Worm (Caenorhabditis elegans) whole organism, late embryonic: ENCODE measurements around the gene acy-4.

Experiments used
- C08G9.2 ChIP-seq: sonication (generic microtip); optimal IDR thresholded peaks from 2 replicates; lab custom pipeline; 2016; ENCODE audit warnings: mild to moderate bottlenecking, missing genetic modification characterization, moderate library complexity, missing compliant biosample characterization
- C38D4.7 ChIP-seq: fragments of 200-800 bp; sonication (Bioruptor generic); optimal IDR thresholded peaks from 2 replicates; lab custom pipeline; 2018; ENCODE audit warnings: mild to moderate bottlenecking, missing genetic modification characterization, moderate library complexity, missing compliant biosample characterization
- K02D7.2 ChIP-seq: sonication (generic microtip); optimal IDR thresholded peaks from 2 replicates; lab custom pipeline; 2017; ENCODE audit warnings: mild to moderate bottlenecking, missing genetic modification characterization, missing compliant biosample characterization
- K09A11.1 ChIP-seq: sonication (generic microtip); optimal IDR thresholded peaks from 2 replicates; lab custom pipeline; 2017; ENCODE audit warnings: antibody characterized with exemption, mild to moderate bottlenecking, missing genetic modification characterization, missing compliant biosample characterization; ENCODE audit not compliant: insufficient read depth
- T23F11.4 ChIP-seq: fragments of 200-800 bp; sonication (Bioruptor generic); optimal IDR thresholded peaks from 2 replicates; lab custom pipeline; 2018; ENCODE audit warnings: mild to moderate bottlenecking, missing genetic modification characterization, missing compliant biosample characterization
- Y22D7AL.16 ChIP-seq: sonication (generic microtip); optimal IDR thresholded peaks from 2 replicates; lab custom pipeline; 2016; ENCODE audit warnings: missing genetic modification characterization, missing compliant biosample characterization
- ahr-1 ChIP-seq: sonication (generic microtip); optimal IDR thresholded peaks from 2 replicates; lab custom pipeline; 2016; ENCODE audit warnings: missing genetic modification characterization, missing compliant biosample characterization
- ceh-14 ChIP-seq: sonication (generic microtip); optimal IDR thresholded peaks from 2 replicates; lab custom pipeline; 2016; ENCODE audit warnings: missing genotype, missing genetic modification characterization, missing compliant biosample characterization
- ceh-18 ChIP-seq: sonication (generic microtip); optimal IDR thresholded peaks from 2 replicates; lab custom pipeline; 2016; ENCODE audit warnings: missing genetic modification characterization, missing compliant biosample characterization
- ceh-19 ChIP-seq: fragments of 200-800 bp; sonication (Bioruptor generic); optimal IDR thresholded peaks from 2 replicates; lab custom pipeline; 2018; ENCODE audit warnings: mild to moderate bottlenecking, missing genetic modification characterization, missing compliant biosample characterization
- ceh-2 ChIP-seq: sonication (generic microtip); optimal IDR thresholded peaks from 2 replicates; lab custom pipeline; 2016; ENCODE audit warnings: missing genotype, missing genetic modification characterization, missing compliant biosample characterization
- ceh-22 ChIP-seq: sonication (generic microtip); optimal IDR thresholded peaks from 2 replicates; lab custom pipeline; 2017; ENCODE audit warnings: missing biosample characterization, missing genetic modification characterization
- ceh-24 ChIP-seq: sonication (generic microtip); optimal IDR thresholded peaks from 2 replicates; lab custom pipeline; 2016; ENCODE audit warnings: mild to moderate bottlenecking, missing genetic modification characterization, missing compliant biosample characterization
- ceh-30 ChIP-seq: fragments of 150-350 bp; optimal IDR thresholded peaks from 2 replicates; lab custom pipeline; 2014; ENCODE audit warnings: missing biosample characterization, missing genetic modification characterization
- ceh-31 ChIP-seq: sonication (generic microtip); optimal IDR thresholded peaks from 2 replicates; lab custom pipeline; 2016; ENCODE audit warnings: missing genetic modification characterization, missing compliant biosample characterization
- ceh-34 ChIP-seq: sonication (generic microtip); optimal IDR thresholded peaks from 2 replicates; lab custom pipeline; 2016; ENCODE audit warnings: mild to moderate bottlenecking, missing genetic modification characterization, missing compliant biosample characterization
- ceh-48 ChIP-seq: sonication (generic microtip); optimal IDR thresholded peaks from 2 replicates; lab custom pipeline; 2016; ENCODE audit warnings: missing genetic modification characterization, inconsistent platforms, missing compliant biosample characterization
- ceh-9 ChIP-seq: sonication (generic microtip); optimal IDR thresholded peaks from 2 replicates; lab custom pipeline; 2016; ENCODE audit warnings: mild to moderate bottlenecking, missing genetic modification characterization, inconsistent platforms, missing compliant biosample characterization
- dmd-4 ChIP-seq: sonication (generic microtip); optimal IDR thresholded peaks from 2 replicates; lab custom pipeline; 2016; ENCODE audit warnings: borderline replicate concordance, missing genetic modification characterization, missing compliant biosample characterization
- dve-1 ChIP-seq: sonication (generic microtip); optimal IDR thresholded peaks from 2 replicates; lab custom pipeline; 2017; ENCODE audit warnings: antibody characterized with exemption, mild to moderate bottlenecking, missing genetic modification characterization, missing compliant biosample characterization
- eyg-1 ChIP-seq: sonication (generic microtip); optimal IDR thresholded peaks from 2 replicates; lab custom pipeline; 2016; ENCODE audit warnings: missing genotype, missing genetic modification characterization, missing compliant biosample characterization
- fax-1 ChIP-seq: sonication (generic microtip); optimal IDR thresholded peaks from 2 replicates; lab custom pipeline; 2016; ENCODE audit warnings: missing genotype, missing genetic modification characterization, missing compliant biosample characterization
- fkh-10 ChIP-seq: fragments of 150-350 bp; optimal IDR thresholded peaks from 2 replicates; lab custom pipeline; 2014; ENCODE audit warnings: missing biosample characterization, missing genetic modification reagents, missing genetic modification characterization
- fkh-6 ChIP-seq: sonication (generic microtip); optimal IDR thresholded peaks from 2 replicates; lab custom pipeline; 2016; ENCODE audit warnings: missing genetic modification characterization, missing compliant biosample characterization
- hlh-13 ChIP-seq: fragments of 200-800 bp; sonication (Bioruptor generic); optimal IDR thresholded peaks from 2 replicates; lab custom pipeline; 2018; ENCODE audit warnings: mild to moderate bottlenecking, missing genetic modification characterization, missing compliant biosample characterization
- hlh-15 ChIP-seq: sonication (generic microtip); optimal IDR thresholded peaks from 2 replicates; lab custom pipeline; 2016; ENCODE audit warnings: missing genetic modification characterization, missing compliant biosample characterization
- hlh-30 ChIP-seq: sonication (generic microtip); optimal IDR thresholded peaks from 2 replicates; lab custom pipeline; 2017; ENCODE audit warnings: antibody characterized with exemption, missing genetic modification characterization, missing compliant biosample characterization; ENCODE audit not compliant: insufficient read depth
- hlh-6 ChIP-seq: sonication (generic microtip); optimal IDR thresholded peaks from 2 replicates; lab custom pipeline; 2016; ENCODE audit warnings: missing genotype, missing genetic modification characterization, missing compliant biosample characterization
- lim-6 ChIP-seq: sonication (generic microtip); optimal IDR thresholded peaks from 2 replicates; lab custom pipeline; 2016; ENCODE audit warnings: missing genetic modification characterization, missing compliant biosample characterization
- lin-11 ChIP-seq: fragments of 200-800 bp; sonication (Bioruptor generic); optimal IDR thresholded peaks from 2 replicates; lab custom pipeline; 2018; ENCODE audit warnings: mild to moderate bottlenecking, missing genetic modification characterization, missing compliant biosample characterization
- madf-2 ChIP-seq: sonication (generic microtip); optimal IDR thresholded peaks from 2 replicates; lab custom pipeline; 2017; ENCODE audit warnings: missing genetic modification characterization, missing compliant biosample characterization
- nhr-11 ChIP-seq: fragments of 150-350 bp; optimal IDR thresholded peaks from 2 replicates; lab custom pipeline; 2014; ENCODE audit warnings: missing biosample characterization, missing genetic modification characterization
- nhr-232 ChIP-seq: sonication (generic microtip); optimal IDR thresholded peaks from 2 replicates; lab custom pipeline; 2016; ENCODE audit warnings: missing genetic modification characterization, missing compliant biosample characterization
- odd-2 ChIP-seq: sonication (generic microtip); optimal IDR thresholded peaks from 2 replicates; lab custom pipeline; 2017; ENCODE audit warnings: antibody characterized with exemption, mild to moderate bottlenecking, missing genetic modification characterization, missing compliant biosample characterization
- pag-3 ChIP-seq: sonication (generic microtip); optimal IDR thresholded peaks from 2 replicates; lab custom pipeline; 2016; ENCODE audit warnings: missing compliant biosample characterization, missing genetic modification characterization, borderline replicate concordance
- pat-9 ChIP-seq: fragments of 200-800 bp; sonication (Bioruptor generic); optimal IDR thresholded peaks from 2 replicates; lab custom pipeline; 2018; ENCODE audit warnings: mild to moderate bottlenecking, missing genetic modification characterization, moderate library complexity, missing compliant biosample characterization
- pax-1 ChIP-seq: fragments of 150-350 bp; optimal IDR thresholded peaks from 2 replicates; lab custom pipeline; 2014; ENCODE audit warnings: missing biosample characterization, missing genetic modification characterization
- pha-2 ChIP-seq: sonication (generic microtip); optimal IDR thresholded peaks from 2 replicates; lab custom pipeline; 2017; ENCODE audit warnings: mild to moderate bottlenecking, missing genetic modification characterization, missing compliant biosample characterization
- pqm-1 ChIP-seq: sonication (generic microtip); optimal IDR thresholded peaks from 2 replicates; lab custom pipeline; 2016; ENCODE audit warnings: missing genetic modification characterization, missing compliant biosample characterization
- pros-1 ChIP-seq: fragments of 150-350 bp; optimal IDR thresholded peaks from 2 replicates; lab custom pipeline; 2014; ENCODE audit warnings: missing biosample characterization, missing genetic modification reagents, missing genetic modification characterization
- rnt-1 ChIP-seq: sonication (generic microtip); optimal IDR thresholded peaks from 2 replicates; lab custom pipeline; 2016; ENCODE audit warnings: missing genetic modification characterization, missing compliant biosample characterization
- sdc-2 ChIP-seq: sonication (generic microtip); optimal IDR thresholded peaks from 2 replicates; lab custom pipeline; 2016; ENCODE audit warnings: missing genotype, missing genetic modification characterization, missing compliant biosample characterization
- syd-9 ChIP-seq: sonication (generic microtip); optimal IDR thresholded peaks from 2 replicates; lab custom pipeline; 2016; ENCODE audit warnings: mild to moderate bottlenecking, missing genetic modification characterization, moderate library complexity, missing compliant biosample characterization
- ttx-3 ChIP-seq: sonication (generic microtip); optimal IDR thresholded peaks from 2 replicates; lab custom pipeline; 2016; ENCODE audit warnings: missing genetic modification reagents, missing genetic modification characterization, missing compliant biosample characterization
- unc-3 ChIP-seq, 2 experiments: fragments of 200-800 bp in 1 of 2; sonication (Bioruptor generic) in 1 of 2; sonication (generic microtip) in 1 of 2; conservative IDR thresholded peaks in 1 of 2; optimal IDR thresholded peaks in 1 of 2; 2 replicates each; pipeline versions ENCODE4 v1.3.6 to Lab custom; 2016 to 2022; ENCODE audit warnings: missing compliant biosample characterization in 2 of 2, missing genetic modification characterization in 2 of 2, missing genetic modification reagents in 1 of 2
- unc-42 ChIP-seq: sonication (generic microtip); optimal IDR thresholded peaks from 2 replicates; lab custom pipeline; 2016; ENCODE audit warnings: missing genotype, missing genetic modification characterization, missing compliant biosample characterization
- unc-55 ChIP-seq: sonication (generic microtip); optimal IDR thresholded peaks from 2 replicates; lab custom pipeline; 2017; ENCODE audit warnings: missing biosample characterization, missing genetic modification reagents, missing genetic modification characterization
- unc-86 ChIP-seq: sonication (generic microtip); optimal IDR thresholded peaks from 2 replicates; lab custom pipeline; 2016; ENCODE audit warnings: missing genetic modification characterization, missing compliant biosample characterization
- zip-5 ChIP-seq: sonication (generic microtip); optimal IDR thresholded peaks from 2 replicates; lab custom pipeline; 2016; ENCODE audit warnings: missing genetic modification characterization, missing compliant biosample characterization
- ztf-16 ChIP-seq: sonication (generic microtip); optimal IDR thresholded peaks from 2 replicates; lab custom pipeline; 2017; ENCODE audit warnings: missing genetic modification characterization, missing compliant biosample characterization

Gene acy-4

ce11 chrV:5593406-5593805 is 37.3 kb downstream of the acy-4 start, which contains the start of gene mrpl-48:
Gene mrpl-48, plus strand, starts transcription at chrV:5593706.
- no peak for TF ChIP-seq ceh-31
- no peak for TF ChIP-seq fkh-6
- TF ChIP-seq K02D7.2 (tag; lab: Kevin White, UChicago), result no peak
- TF ChIP-seq sdc-2 (tag; lab: Kevin White, UChicago), result no peak
- no peak for TF ChIP-seq K09A11.1
- TF ChIP-seq syd-9 (tag; lab: Kevin White, UChicago), result no peak
- TF ChIP-seq nhr-11 (tag; lab: Kevin White, UChicago), result no peak
- TF ChIP-seq ahr-1 (tag; lab: Kevin White, UChicago), result no peak
- no peak for TF ChIP-seq unc-55
- no peak for TF ChIP-seq ttx-3 (tag; lab: Kevin White, UChicago)
- no peak for TF ChIP-seq pat-9 (tag; lab: Kevin White, UChicago)
- no peak for TF ChIP-seq hlh-13 (GFP tag; lab: Kevin White, UChicago)

- TF ChIP-seq madf-2 (peak; percentile 19), ceh-48 (tag; lab: Kevin White, UChicago) (peak; percentile 35), unc-86 (tag; lab: Kevin White, UChicago) (no peak), pag-3 (no peak), unc-3 (GFP tag; conservative IDR thresholded peaks at IDR 0.05; lab: Robert Waterston, UW) (no peak), unc-3 (tag; optimal IDR thresholded peaks at IDR 0.05; lab: Kevin White, UChicago) (peak; percentile 47), hlh-13 (GFP tag; lab: Kevin White, UChicago) (no peak), ceh-14 (tag; lab: Kevin White, UChicago) (peak; percentile 36), pha-2 (no peak), ceh-34 (peak; percentile 8), ceh-18 (tag; lab: Kevin White, UChicago) (no peak), rnt-1 (tag; lab: Kevin White, UChicago) (no peak), C38D4.7 (GFP tag; lab: Kevin White, UChicago) (no peak), ceh-24 (tag; lab: Kevin White, UChicago) (no peak), fkh-6 (no peak), ceh-2 (no peak), unc-55 (peak; percentile 57), dve-1 (no peak), hlh-6 (no peak), fkh-10 (GFP tag; lab: Kevin White, UChicago) (no peak), hlh-30 (tag; lab: Kevin White, UChicago) (no peak), eyg-1 (tag; lab: Kevin White, UChicago) (no peak), ceh-19 (GFP tag; lab: Kevin White, UChicago) (no peak), odd-2 (tag; lab: Kevin White, UChicago) (no peak), ceh-31 (peak; percentile 58), unc-42 (tag; lab: Kevin White, UChicago) (peak; percentile 90), zip-5 (tag; lab: Kevin White, UChicago) (peak; percentile 3), ttx-3 (tag; lab: Kevin White, UChicago) (no peak), nhr-11 (tag; lab: Kevin White, UChicago) (no peak), pax-1 (peak; percentile 61), nhr-232 (tag; lab: Kevin White, UChicago) (no peak), pqm-1 (tag; lab: Kevin White, UChicago) (no peak), ceh-30 (tag; lab: Kevin White, UChicago) (peak; percentile 44), lim-6 (no peak), hlh-15 (tag; lab: Kevin White, UChicago) (no peak), fax-1 (no peak), syd-9 (tag; lab: Kevin White, UChicago) (no peak), Y22D7AL.16 (tag; lab: Kevin White, UChicago) (no peak), ztf-16 (tag; lab: Kevin White, UChicago) (no peak), ceh-9 (tag; lab: Kevin White, UChicago) (no peak), T23F11.4 (no peak), lin-11 (tag; lab: Kevin White, UChicago) (no peak), pros-1 (no peak), ceh-22 (tag; lab: Kevin White, UChicago) (no peak), dmd-4 (tag; lab: Kevin White, UChicago) (no peak), C08G9.2 (tag; lab: Kevin White, UChicago) (no peak)
Observed at ce11 chrV:5592323-5592722, 38.4 kb downstream of the acy-4 start, which contains the start of gene vps-37. Gene vps-37, plus strand, starts transcription at chrV:5592700.
